Fruit fly (Drosophila melanogaster): ENCODE results near the gene CG32022.
A peak's percentile ranks its signal among the peaks of the same experiment; 100 is the strongest.

Gene CG32022

dm6 chr3L:8767876-8768275 lies 46.8 kb upstream of the CG32022 start (continued):
- no peak for TF ChIP-seq CG17568 (GFP tag; optimal IDR thresholded peaks at IDR 0.05)
- no peak for TF ChIP-seq croc (GFP tag; conservative IDR thresholded peaks at IDR 0.05)
- TF ChIP-seq Vsx1 (GFP tag; optimal IDR thresholded peaks at IDR 0.05), result peak; percentile 39
- TF ChIP-seq CG7786 (GFP tag; optimal IDR thresholded peaks at IDR 0.05), result peak; percentile 57
- peak; percentile 35 for TF ChIP-seq CG12219 (GFP tag; optimal IDR thresholded peaks at IDR 0.05)
- peak; percentile 38; the same call in 1 of the 2 replicates for TF ChIP-seq CG14441 (GFP tag; IDR thresholded peaks at IDR 0.05)
- TF ChIP-seq pum (GFP tag; optimal IDR thresholded peaks at IDR 0.05), result no peak
- TF ChIP-seq CG2678 (tag; optimal IDR thresholded peaks at IDR 0.05), result peak; percentile 76
- no peak for TF ChIP-seq bowl (GFP tag; IDR thresholded peaks at IDR 0.05)
- peak; percentile 41; the same call in 1 of the 2 replicates for TF ChIP-seq H2.0 (GFP tag; IDR thresholded peaks at IDR 0.05)
- peak; percentile 67 for TF ChIP-seq CoRest (tag; optimal IDR thresholded peaks at IDR 0.05)
- TF ChIP-seq CG1792 (GFP tag; optimal IDR thresholded peaks at IDR 0.05), result no peak
- no peak for TF ChIP-seq CG4730 (GFP tag; IDR thresholded peaks at IDR 0.05)
- no peak for TF ChIP-seq zen (tag; optimal IDR thresholded peaks at IDR 0.05)
- peak; percentile 17 for TF ChIP-seq CG4820 (GFP tag; optimal IDR thresholded peaks at IDR 0.05)
- TF ChIP-seq scrt (GFP tag; optimal IDR thresholded peaks at IDR 0.05), result peak; percentile 28
- TF ChIP-seq CG9817 (tag; optimal IDR thresholded peaks at IDR 0.05), result peak; percentile 23
- TF ChIP-seq CG7839 (tag; optimal IDR thresholded peaks at IDR 0.05), result peak; percentile 72
- peak; percentile 12 for TF ChIP-seq phol (tag; optimal IDR thresholded peaks at IDR 0.05)
- TF ChIP-seq CG11696 (GFP tag; IDR thresholded peaks at IDR 0.05), result no peak
- TF ChIP-seq BtbVII (GFP tag; optimal IDR thresholded peaks at IDR 0.05), result peak; percentile 43
- no peak for TF ChIP-seq CTCF (GFP tag; optimal IDR thresholded peaks at IDR 0.05)
- TF ChIP-seq slbo (GFP tag; IDR thresholded peaks at IDR 0.05), result peak; percentile 70
- TF ChIP-seq dimm (GFP tag; IDR thresholded peaks at IDR 0.05), result no peak
- TF ChIP-seq Med (GFP tag), result peak; percentile 85
- no peak for TF ChIP-seq CG6813 (GFP tag; optimal IDR thresholded peaks at IDR 0.05)
- no peak for TF ChIP-seq Doc3 (GFP tag; IDR thresholded peaks at IDR 0.05; ENCODE audit: partially characterized antibody)
- TF ChIP-seq cato (GFP tag; optimal IDR thresholded peaks at IDR 0.05; ENCODE audit: borderline replicate concordance), result no peak
- TF ChIP-seq CG17612 (GFP tag; IDR thresholded peaks at IDR 0.05), result no peak
- TF ChIP-seq CG32767 (GFP tag; IDR thresholded peaks at IDR 0.05), result peak; percentile 48; the same call in 1 of the 2 replicates
- peak; percentile 31 for TF ChIP-seq emc (GFP tag; optimal IDR thresholded peaks at IDR 0.05)
- peak; percentile 78 for TF ChIP-seq CG18599 (GFP tag; optimal IDR thresholded peaks at IDR 0.05)
- TF ChIP-seq CG13296 (GFP tag; optimal IDR thresholded peaks at IDR 0.05), result peak; percentile 36
- TF ChIP-seq Max (GFP tag; optimal IDR thresholded peaks at IDR 0.05), result peak; percentile 32
- no peak for TF ChIP-seq Abd-B (GFP tag; optimal IDR thresholded peaks at IDR 0.05)
- TF ChIP-seq eve (GFP tag; optimal IDR thresholded peaks at IDR 0.05), result peak in 1 of 2 experiments; percentile 50
- peak in 1 of 2 experiments; percentile 11 for TF ChIP-seq chif (GFP tag; optimal IDR thresholded peaks at IDR 0.05)
- TF ChIP-seq pzg (GFP tag; optimal IDR thresholded peaks at IDR 0.05), result no peak
- TF ChIP-seq HHEX (GFP tag; optimal IDR thresholded peaks at IDR 0.05), result peak; percentile 54
- peak; percentile 55; the same call in 1 of the 2 replicates for TF ChIP-seq Atf6 (GFP tag; IDR thresholded peaks at IDR 0.05)
- peak; percentile 47 for TF ChIP-seq mam (GFP tag; optimal IDR thresholded peaks at IDR 0.05)
- TF ChIP-seq CG15479 (GFP tag; optimal IDR thresholded peaks at IDR 0.05), result no peak
- peak; percentile 12 for TF ChIP-seq CG12071 (GFP tag; optimal IDR thresholded peaks at IDR 0.05)
- peak; percentile 8 for TF ChIP-seq CG34376 (GFP tag; optimal IDR thresholded peaks at IDR 0.05)
- no peak for TF ChIP-seq Sry-β (GFP tag; optimal IDR thresholded peaks at IDR 0.05)
- TF ChIP-seq CG1233 (GFP tag; optimal IDR thresholded peaks at IDR 0.05), result peak; percentile 47
- TF ChIP-seq cg (GFP tag; optimal IDR thresholded peaks at IDR 0.05), result no peak
- TF ChIP-seq CG10959 (GFP tag; IDR thresholded peaks at IDR 0.05), result no peak
- TF ChIP-seq tio (GFP tag; optimal IDR thresholded peaks at IDR 0.05), result peak; percentile 37
- peak; percentile 70 for TF ChIP-seq CG3281 (GFP tag; optimal IDR thresholded peaks at IDR 0.05)
- TF ChIP-seq nerfin-2 (GFP tag; IDR thresholded peaks at IDR 0.05; ENCODE audit: partially characterized antibody), result no peak
